Fruit fly (Drosophila melanogaster) whole organism, wandering third instar larva: ENCODE results near the gene Bre1.
A peak's percentile ranks its signal among the peaks of the same experiment; 100 is the strongest.

Experiments used
- Abd-B ChIP-seq: fragments of >200 bp; optimal IDR thresholded peaks from 2 replicates; lab custom pipeline; 2017; ENCODE audit warnings: missing biosample characterization, missing genetic modification characterization
- CG32264 ChIP-seq: fragments of 200-800 bp; sonication (Bioruptor generic); optimal IDR thresholded peaks from 2 replicates; lab custom pipeline; 2016; ENCODE audit warnings: missing biosample characterization, missing genetic modification characterization
- CG9705 ChIP-seq: fragments of 200-800 bp; sonication (Bioruptor generic); optimal IDR thresholded peaks from 2 replicates; lab custom pipeline; 2018; ENCODE audit warnings: missing biosample characterization, mild to moderate bottlenecking, missing genetic modification characterization
- CrebA ChIP-seq: fragments of 200-800 bp; sonication (Bioruptor generic); optimal IDR thresholded peaks from 2 replicates; lab custom pipeline; 2016; ENCODE audit warnings: missing biosample characterization, mild to moderate bottlenecking, missing genetic modification characterization, borderline replicate concordance
- Dif ChIP-seq: fragments of 200-275, 200-300 bp; sonication (Bioruptor generic); optimal IDR thresholded peaks from 2 replicates; lab custom pipeline; 2018; ENCODE audit warnings: missing biosample characterization, missing genetic modification characterization; ENCODE audit not compliant: partially characterized antibody
- GATAd ChIP-seq: sonication (Bioruptor generic); optimal IDR thresholded peaks from 2 replicates; lab custom pipeline; 2016; ENCODE audit warnings: missing biosample characterization, missing genetic modification characterization
- HLH106 ChIP-seq: fragments of 200-800 bp; optimal IDR thresholded peaks from 3 replicates; lab custom pipeline; 2019; ENCODE audit warnings: missing biosample characterization, mild to moderate bottlenecking, missing genetic modification characterization, moderate library complexity
- Hnf4 ChIP-seq: fragments of 200-800 bp; sonication (Bioruptor generic); optimal IDR thresholded peaks from 2 replicates; lab custom pipeline; 2016; ENCODE audit warnings: missing biosample characterization, mild to moderate bottlenecking, missing genetic modification characterization
- Hr78 ChIP-seq: fragments of >200 bp; optimal IDR thresholded peaks from 2 replicates; lab custom pipeline; 2017; ENCODE audit warnings: missing biosample characterization, missing genetic modification characterization
- Hr83 ChIP-seq: fragments of 200-300 bp; sonication (Bioruptor generic); optimal IDR thresholded peaks from 2 replicates; lab custom pipeline; 2016; ENCODE audit warnings: missing biosample characterization, mild to moderate bottlenecking, missing genetic modification characterization, moderate library complexity; ENCODE audit not compliant: poor library complexity, severe bottlenecking
- Myc ChIP-seq: fragments of >200 bp; optimal IDR thresholded peaks from 2 replicates; lab custom pipeline; 2017
- N ChIP-seq: fragments of >200 bp; optimal IDR thresholded peaks from 2 replicates; lab custom pipeline; 2018; ENCODE audit warnings: missing biosample characterization, missing external identifiers, missing genetic modification characterization
- OdsH ChIP-seq: fragments of 200-800 bp; sonication (Bioruptor generic); optimal IDR thresholded peaks from 2 replicates; lab custom pipeline; 2016; ENCODE audit warnings: missing biosample characterization, mild to moderate bottlenecking, missing genetic modification characterization
- Rel ChIP-seq, 2 experiments: fragments of 200-800 bp; sonication (Bioruptor generic) in 1 of 2; optimal IDR thresholded peaks; 2 replicates in 1 of 2; 3 replicates in 1 of 2; lab custom pipeline; 2016 to 2019; ENCODE audit warnings: mild to moderate bottlenecking in 2 of 2, missing biosample characterization in 2 of 2, missing genetic modification characterization in 2 of 2, moderate library complexity in 1 of 2
- Sp1 ChIP-seq: fragments of 200-800 bp; sonication (Bioruptor generic); optimal IDR thresholded peaks from 3 replicates; lab custom pipeline; 2019; ENCODE audit warnings: missing biosample characterization, mild to moderate bottlenecking, missing genetic modification characterization, moderate library complexity
- Vsx2 ChIP-seq: fragments of 200-300, 225-300 bp; sonication (Bioruptor generic); optimal IDR thresholded peaks from 2 replicates; lab custom pipeline; 2018; ENCODE audit warnings: missing biosample characterization, missing genetic modification characterization; ENCODE audit not compliant: partially characterized antibody
- dl ChIP-seq, 2 experiments: fragments of 175-275, 200-275 bp in 1 of 2; fragments of 200-275 bp in 1 of 2; sonication (Bioruptor generic); optimal IDR thresholded peaks; lab custom pipeline; 2018; ENCODE audit warnings: mild to moderate bottlenecking in 2 of 2, missing biosample characterization in 2 of 2, missing genetic modification characterization in 2 of 2, moderate library complexity in 2 of 2; ENCODE audit not compliant: partially characterized antibody in 2 of 2, insufficient read depth in 1 of 2
- dmrt93B ChIP-seq: fragments of 200-800 bp; sonication (Bioruptor generic); optimal IDR thresholded peaks from 2 replicates; lab custom pipeline; 2018; ENCODE audit warnings: missing biosample characterization, mild to moderate bottlenecking, missing genetic modification characterization
- dsf ChIP-seq: sonication (Bioruptor generic); optimal IDR thresholded peaks from 2 replicates; lab custom pipeline; 2016; ENCODE audit warnings: missing biosample characterization, missing genetic modification characterization, borderline replicate concordance
- ey ChIP-seq: fragments of 200-800 bp; sonication (Bioruptor generic); optimal IDR thresholded peaks from 2 replicates; lab custom pipeline; 2016; ENCODE audit warnings: missing biosample characterization, missing genetic modification characterization
- foxo ChIP-seq, 2 experiments: fragments of 200-800 bp; sonication (Bioruptor generic); optimal IDR thresholded peaks; 2 replicates in 1 of 2; 3 replicates in 1 of 2; lab custom pipeline; 2016 to 2017; ENCODE audit warnings: missing biosample characterization in 2 of 2, missing genetic modification characterization in 2 of 2
- fru ChIP-seq: fragments of 200-800 bp; sonication (Bioruptor generic); optimal IDR thresholded peaks from 3 replicates; lab custom pipeline; 2016; ENCODE audit warnings: missing biosample characterization, mild to moderate bottlenecking, missing genetic modification characterization
- h ChIP-seq: fragments of 200-800 bp; sonication (Bioruptor generic); optimal IDR thresholded peaks from 3 replicates; lab custom pipeline; 2016; ENCODE audit warnings: missing biosample characterization, mild to moderate bottlenecking, missing genetic modification characterization
- jim ChIP-seq: fragments of 175-275, 200-325 bp; sonication (Bioruptor generic); optimal IDR thresholded peaks from 2 replicates; lab custom pipeline; 2016; ENCODE audit warnings: missing biosample characterization, mild to moderate bottlenecking, missing genetic modification characterization
- lola ChIP-seq: fragments of >200 bp; optimal IDR thresholded peaks from 2 replicates; lab custom pipeline; 2017; ENCODE audit warnings: missing biosample characterization, missing genetic modification characterization
- pan ChIP-seq: fragments of >200 bp; optimal IDR thresholded peaks from 2 replicates; lab custom pipeline; 2017
- psq ChIP-seq: fragments of 200-800 bp; sonication (Bioruptor generic); optimal IDR thresholded peaks from 3 replicates; lab custom pipeline; 2017; ENCODE audit warnings: missing biosample characterization, mild to moderate bottlenecking, missing genetic modification characterization, moderate library complexity
- rgr ChIP-seq: fragments of 200-800 bp; sonication (Bioruptor generic); optimal IDR thresholded peaks from 3 replicates; lab custom pipeline; 2016; ENCODE audit warnings: missing biosample characterization, mild to moderate bottlenecking, missing genetic modification characterization
- sage ChIP-seq: fragments of 200-800 bp; sonication (Bioruptor generic); optimal IDR thresholded peaks from 2 replicates; lab custom pipeline; 2016; ENCODE audit warnings: missing biosample characterization, mild to moderate bottlenecking, missing genetic modification characterization
- sv ChIP-seq: fragments of 200-800 bp; sonication (Bioruptor generic); optimal IDR thresholded peaks from 3 replicates; lab custom pipeline; 2016; ENCODE audit warnings: missing biosample characterization, missing genetic modification characterization
- tai ChIP-seq: sonication (Bioruptor generic); optimal IDR thresholded peaks from 2 replicates; lab custom pipeline; 2016; ENCODE audit warnings: missing biosample characterization, missing genetic modification characterization
- usp ChIP-seq: fragments of >200 bp; optimal IDR thresholded peaks from 2 replicates; lab custom pipeline; 2017; ENCODE audit warnings: missing biosample characterization, missing genetic modification characterization
- woc ChIP-seq: sonication (Bioruptor generic); optimal IDR thresholded peaks from 2 replicates; lab custom pipeline; 2016; ENCODE audit warnings: missing biosample characterization, mild to moderate bottlenecking, missing genetic modification characterization

Bre1 gene

DNA sequence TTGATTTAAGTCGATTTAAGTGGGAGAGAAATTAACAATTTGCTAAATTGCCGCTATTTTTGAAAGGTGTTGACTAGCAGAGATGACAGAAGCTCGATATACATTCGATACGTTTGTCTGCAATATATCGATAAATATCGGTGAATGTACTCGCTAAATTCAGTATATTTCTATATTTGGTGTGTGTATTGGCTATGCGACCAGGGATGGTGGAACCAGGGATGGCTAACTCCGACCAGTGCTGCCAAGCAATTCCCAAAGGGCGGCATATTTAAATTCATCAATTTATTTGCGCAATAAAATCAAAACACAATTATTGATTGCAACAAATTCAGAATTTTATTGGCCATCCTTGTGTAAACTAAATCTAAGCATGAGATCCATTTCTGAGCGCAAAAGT, 19.0 kb upstream of the Bre1 start, which contains the start of gene mad2:
mad2 (minus strand) TSS at position 78 of the 400 bp plus-strand sequence.
- no peak for TF ChIP-seq Vsx2 (GFP tag; lab: Kevin White, UChicago)
- no peak for TF ChIP-seq lola (GFP tag; lab: Kevin White, UChicago)
- no peak for TF ChIP-seq dl (GFP tag; optimal IDR thresholded peaks at IDR 0.05; lab: Kevin White, UChicago; ENCODE audit: insufficient read depth in 1 of 2, partially characterized antibody in 2 of 2)
- TF ChIP-seq Rel (GFP tag; optimal IDR thresholded peaks at IDR 0.05; lab: Kevin White, UChicago) = no peak
- TF ChIP-seq Rel (tag; optimal IDR thresholded peaks at IDR 0.05; lab: Kevin White, UChicago) = no peak
- no peak for TF ChIP-seq woc (GFP tag; lab: Kevin White, UChicago)
- no peak for TF ChIP-seq Hr78
- no peak for TF ChIP-seq dsf
- no peak for TF ChIP-seq Myc (lab: Kevin White, UChicago)
- TF ChIP-seq HLH106 = no peak
- TF ChIP-seq CrebA (GFP tag; lab: Kevin White, UChicago) = no peak
- no peak for TF ChIP-seq GATAd (GFP tag; lab: Kevin White, UChicago)
- no peak for TF ChIP-seq dmrt93B
- TF ChIP-seq CG32264 (GFP tag; lab: Kevin White, UChicago) = no peak
- no peak for TF ChIP-seq rgr (GFP tag; lab: Kevin White, UChicago)
- no peak for TF ChIP-seq pan
- no peak for TF ChIP-seq Abd-B (GFP tag; lab: Kevin White, UChicago)
- TF ChIP-seq CG9705 = no peak
- TF ChIP-seq OdsH (GFP tag; lab: Kevin White, UChicago) = no peak
- no peak for TF ChIP-seq usp

DNA sequence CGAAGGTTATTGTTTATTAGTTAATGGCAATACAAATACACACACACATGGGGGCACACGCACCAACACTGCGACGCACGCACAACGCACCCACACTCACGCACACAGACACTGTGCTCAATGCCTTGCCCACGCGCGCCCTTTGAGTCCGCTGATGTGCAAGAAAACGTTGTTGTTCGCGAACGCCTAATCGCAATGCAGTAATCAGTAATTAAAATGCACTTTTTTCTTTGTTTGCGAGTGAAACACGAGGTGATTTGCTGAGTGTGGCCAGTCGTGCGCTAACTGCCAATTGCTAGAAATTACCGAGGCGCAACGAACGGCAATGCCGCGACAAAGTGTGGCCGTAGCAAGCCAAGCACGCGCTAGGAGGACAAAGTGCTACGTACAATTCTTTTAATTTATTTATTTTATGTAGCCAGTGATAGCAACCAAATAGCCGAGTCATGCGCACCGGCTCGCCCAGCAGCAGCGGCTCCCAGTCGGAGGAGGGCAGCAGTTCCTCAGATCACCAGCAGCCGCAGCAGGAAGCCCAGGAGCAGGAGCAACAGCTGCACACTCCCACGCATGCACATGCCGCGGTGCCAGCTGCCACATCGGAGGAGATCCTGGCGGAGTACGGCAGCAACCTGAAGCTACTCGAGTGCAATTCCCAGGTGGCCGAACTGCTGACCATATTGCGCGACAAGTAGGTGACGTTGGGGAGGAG, 16.8 kb upstream of the Bre1 start, which contains the start of the genes S6k and kri:
S6k (minus strand) TSS at position 299 of the 709 bp plus-strand sequence.
kri (plus strand) TSS at position 341 of the 709 bp plus-strand sequence.
- TF ChIP-seq Hnf4 (GFP tag; lab: Kevin White, UChicago) = peak; percentile 57
- peak; percentile 40 for TF ChIP-seq Sp1 (GFP tag; lab: Kevin White, UChicago)
- peak; percentile 23 for TF ChIP-seq ey
- TF ChIP-seq Hr83 (GFP tag; lab: Kevin White, UChicago) = peak; percentile 88
- TF ChIP-seq dmrt93B = no peak
- TF ChIP-seq psq (GFP tag; lab: Kevin White, UChicago) = no peak
- no peak for TF ChIP-seq Vsx2 (GFP tag; lab: Kevin White, UChicago)
- peak; percentile 22 for TF ChIP-seq Myc (lab: Kevin White, UChicago)
- peak; percentile 86 for TF ChIP-seq h (GFP tag; lab: Kevin White, UChicago)
- TF ChIP-seq N (GFP tag; lab: Kevin White, UChicago) = no peak
- TF ChIP-seq Rel (GFP tag; optimal IDR thresholded peaks at IDR 0.05; lab: Kevin White, UChicago) = no peak
- peak; percentile 57 for TF ChIP-seq Rel (tag; optimal IDR thresholded peaks at IDR 0.05; lab: Kevin White, UChicago)
- TF ChIP-seq Hr78 = no peak
- no peak for TF ChIP-seq usp
- no peak for TF ChIP-seq CG9705
- TF ChIP-seq Dif (GFP tag; lab: Kevin White, UChicago) = no peak
- TF ChIP-seq pan = no peak
- peak in 1 of 2 experiments; percentile 15 for TF ChIP-seq foxo (GFP tag; optimal IDR thresholded peaks at IDR 0.05; lab: Kevin White, UChicago)
- peak; percentile 28 for TF ChIP-seq jim (GFP tag; lab: Kevin White, UChicago)
- peak; percentile 44 for TF ChIP-seq fru (GFP tag; lab: Kevin White, UChicago)

DNA sequence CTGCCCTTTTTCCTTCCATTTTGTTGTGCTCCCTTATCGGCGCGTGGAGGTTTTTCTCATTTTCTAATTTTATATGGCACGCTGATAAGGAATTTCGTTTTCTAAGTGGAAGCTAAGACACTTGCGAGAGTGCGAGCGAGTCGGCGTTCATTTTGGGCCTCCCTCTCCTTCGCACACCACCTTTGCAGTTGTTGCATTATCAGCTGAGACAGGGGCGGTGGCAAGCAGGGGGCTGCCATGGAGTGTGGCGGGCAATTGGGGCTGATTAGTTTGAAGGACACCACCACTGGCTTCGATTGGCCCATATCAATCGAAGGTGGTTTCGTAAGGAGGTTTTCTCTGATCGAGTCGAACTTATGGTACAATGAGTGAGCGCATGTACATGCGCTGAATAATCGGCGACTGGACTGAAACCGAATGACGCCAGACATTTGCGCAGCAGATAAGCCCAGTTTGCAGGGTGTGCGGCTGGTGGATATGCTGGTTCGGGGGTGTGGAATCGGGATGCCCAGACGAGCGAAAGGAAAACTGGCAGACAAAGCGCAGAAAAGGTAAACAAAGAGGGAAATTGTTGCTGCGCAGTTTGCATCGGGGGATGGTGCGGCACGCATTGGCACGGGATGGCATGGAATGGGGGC, 15.8 kb upstream of the Bre1 start:
- TF ChIP-seq rgr (GFP tag; lab: Kevin White, UChicago) (peak; percentile 15), foxo (GFP tag; optimal IDR thresholded peaks at IDR 0.05; lab: Kevin White, UChicago) (no peak), N (GFP tag; lab: Kevin White, UChicago) (no peak), dmrt93B (no peak), Dif (GFP tag; lab: Kevin White, UChicago) (no peak), usp (no peak), dsf (no peak), h (GFP tag; lab: Kevin White, UChicago) (peak; percentile 84), sv (GFP tag; lab: Kevin White, UChicago) (no peak), Sp1 (GFP tag; lab: Kevin White, UChicago) (no peak), Hnf4 (GFP tag; lab: Kevin White, UChicago) (no peak), Rel (GFP tag; optimal IDR thresholded peaks at IDR 0.05; lab: Kevin White, UChicago) (no peak), Rel (tag; optimal IDR thresholded peaks at IDR 0.05; lab: Kevin White, UChicago) (peak; percentile 16), HLH106 (no peak), tai (GFP tag; lab: Kevin White, UChicago) (no peak), GATAd (GFP tag; lab: Kevin White, UChicago) (no peak), sage (no peak), Hr78 (no peak), Vsx2 (GFP tag; lab: Kevin White, UChicago) (no peak), woc (GFP tag; lab: Kevin White, UChicago) (peak; percentile 8), OdsH (GFP tag; lab: Kevin White, UChicago) (peak; percentile 11), dl (GFP tag; optimal IDR thresholded peaks at IDR 0.05; lab: Kevin White, UChicago; ENCODE audit: insufficient read depth in 1 of 2, partially characterized antibody in 2 of 2) (no peak), jim (GFP tag; lab: Kevin White, UChicago) (no peak)
- TF ChIP-seq, all 38 proteins: peak for 5
